Worm (Caenorhabditis elegans): ENCODE data around the gene T16G1.5.

T16G1.5 gene

ce11 chrV:12944229-12944628, 4.9 kb upstream of the T16G1.5 start, which contains the start of gene T16G1.3:
Gene T16G1.3, minus strand, starts transcription at chrV:12944329.
- TF ChIP-seq dmd-4 (tag; optimal IDR thresholded peaks at IDR 0.05), result no peak
- no peak for TF ChIP-seq skn-1 (tag; optimal IDR thresholded peaks at IDR 0.05)
- TF ChIP-seq egl-27 (tag; optimal IDR thresholded peaks at IDR 0.05), result no peak
- no peak for TF ChIP-seq nhr-10 (tag; optimal IDR thresholded peaks at IDR 0.05)
- no peak for TF ChIP-seq unc-62 (GFP tag; optimal IDR thresholded peaks at IDR 0.05)
- no peak for TF ChIP-seq ztf-4 (tag; optimal IDR thresholded peaks at IDR 0.05)
- no peak for TF ChIP-seq aly-2 (tag; optimal IDR thresholded peaks at IDR 0.05)
- TF ChIP-seq sma-9 (GFP tag; optimal IDR thresholded peaks at IDR 0.05), result no peak
- TF ChIP-seq sma-9 (tag; optimal IDR thresholded peaks at IDR 0.05), result no peak
- no peak for TF ChIP-seq unc-39 (tag; optimal IDR thresholded peaks at IDR 0.05)
- TF ChIP-seq snpc-4 (tag; optimal IDR thresholded peaks at IDR 0.05), result no peak
- TF ChIP-seq nhr-12 (tag; optimal IDR thresholded peaks at IDR 0.05), result no peak
- TF ChIP-seq alr-1 (tag; optimal IDR thresholded peaks at IDR 0.05), result no peak
- TF ChIP-seq mdl-1 (tag; optimal IDR thresholded peaks at IDR 0.05), result no peak
- TF ChIP-seq nhr-11 (tag; optimal IDR thresholded peaks at IDR 0.05), result no peak
- TF ChIP-seq ztf-1 (GFP tag; conservative IDR thresholded peaks at IDR 0.05), result no peak

- TF ChIP-seq nhr-25 (tag; optimal IDR thresholded peaks at IDR 0.05) (no peak), crh-2 (tag; optimal IDR thresholded peaks at IDR 0.05) (no peak), dmd-4 (tag; optimal IDR thresholded peaks at IDR 0.05) (no peak), lin-11 (tag; optimal IDR thresholded peaks at IDR 0.05) (no peak), lsy-2 (tag; optimal IDR thresholded peaks at IDR 0.05) (no peak), mbf-1 (tag; optimal IDR thresholded peaks at IDR 0.05) (no peak), elt-1 (tag; optimal IDR thresholded peaks at IDR 0.05) (no peak), sma-3 (GFP tag; optimal IDR thresholded peaks at IDR 0.05) (no peak), Y55F3AM.14 (GFP tag; optimal IDR thresholded peaks at IDR 0.05) (no peak), egl-27 (tag; optimal IDR thresholded peaks at IDR 0.05) (no peak), fos-1 (tag; optimal IDR thresholded peaks at IDR 0.05) (no peak), unc-55 (GFP tag; optimal IDR thresholded peaks at IDR 0.05) (no peak), unc-39 (tag; optimal IDR thresholded peaks at IDR 0.05) (no peak), mab-5 (tag; optimal IDR thresholded peaks at IDR 0.05) (no peak), nhr-129 (tag; optimal IDR thresholded peaks at IDR 0.05) (no peak), snpc-4 (tag; optimal IDR thresholded peaks at IDR 0.05) (no peak), nhr-237 (tag; optimal IDR thresholded peaks at IDR 0.05) (no peak)
These were observed 4.0 kb upstream of the T16G1.5 start for ce11 chrV:12943399-12943798.

- TF ChIP-seq elt-3 (tag; optimal IDR thresholded peaks at IDR 0.05), result no peak
- no peak for TF ChIP-seq mab-5 (tag; optimal IDR thresholded peaks at IDR 0.05)
- no peak for TF ChIP-seq nhr-129 (tag; optimal IDR thresholded peaks at IDR 0.05)
- TF ChIP-seq nhr-11 (tag; optimal IDR thresholded peaks at IDR 0.05), result no peak
- no peak for TF ChIP-seq unc-55 (GFP tag; optimal IDR thresholded peaks at IDR 0.05)
- TF ChIP-seq gmeb-1 (tag; optimal IDR thresholded peaks at IDR 0.05), result peak; percentile 37
- TF ChIP-seq sma-3 (GFP tag; optimal IDR thresholded peaks at IDR 0.05), result no peak
- no peak for TF ChIP-seq peb-1 (tag; optimal IDR thresholded peaks at IDR 0.05)
- TF ChIP-seq sma-9 (GFP tag; optimal IDR thresholded peaks at IDR 0.05), result peak; percentile 66
- no peak for TF ChIP-seq sma-9 (tag; optimal IDR thresholded peaks at IDR 0.05)
- TF ChIP-seq nhr-23 (tag; optimal IDR thresholded peaks at IDR 0.05), result no peak
These were observed 2.6 kb upstream of the T16G1.5 start, which contains the start of gene T16G1.4 for ce11 chrV:12941797-12942474. Gene T16G1.4, minus strand, starts transcription at chrV:12941847.

ce11 chrV:12937098-12937497, 2.3 kb downstream of the T16G1.5 start, which contains the start of gene T16G1.6:
Gene T16G1.6, minus strand, starts transcription at chrV:12937174.
- peak; percentile 65 for TF ChIP-seq sma-9 (GFP tag; optimal IDR thresholded peaks at IDR 0.05)
- no peak for TF ChIP-seq sma-9 (tag; optimal IDR thresholded peaks at IDR 0.05)
- no peak for TF ChIP-seq lsy-2 (tag; optimal IDR thresholded peaks at IDR 0.05)
- peak; percentile 70 for TF ChIP-seq fos-1 (tag; optimal IDR thresholded peaks at IDR 0.05)

- TF ChIP-seq nhr-10 (tag; optimal IDR thresholded peaks at IDR 0.05) (no peak), sma-9 (GFP tag; optimal IDR thresholded peaks at IDR 0.05) (peak; percentile 72), sma-9 (tag; optimal IDR thresholded peaks at IDR 0.05) (no peak), lin-13 (GFP tag; optimal IDR thresholded peaks at IDR 0.05) (no peak), fos-1 (tag; optimal IDR thresholded peaks at IDR 0.05) (peak; percentile 67), nhr-6 (tag; optimal IDR thresholded peaks at IDR 0.05) (no peak), nhr-21 (tag; optimal IDR thresholded peaks at IDR 0.05) (no peak), R02D3.7 (tag; optimal IDR thresholded peaks at IDR 0.05) (no peak)
These were observed 4.4 kb downstream of the T16G1.5 start, which contains the start of gene T16G1.7 for ce11 chrV:12934976-12935375. Gene T16G1.7, minus strand, starts transcription at chrV:12935112.

Measured in whole organism, L2 larva.